Worm (Caenorhabditis elegans): ENCODE results near the gene Y70C5C.1.

- no peak for TF ChIP-seq T22C8.4 (GFP tag; IDR thresholded peaks at IDR 0.05)
- no peak for TF ChIP-seq tab-1 (GFP tag; IDR thresholded peaks at IDR 0.05)
- TF ChIP-seq cog-1 (tag; optimal IDR thresholded peaks at IDR 0.05), result no peak
- no peak for TF ChIP-seq ztf-29 (GFP tag; IDR thresholded peaks at IDR 0.05)
- TF ChIP-seq flt-1 (GFP tag; IDR thresholded peaks at IDR 0.05), result no peak
- TF ChIP-seq med-1 (GFP tag; optimal IDR thresholded peaks at IDR 0.05; ENCODE audit: insufficient read depth), result no peak
Observed at ce11 chrV:16723744-16724143, 23.7 kb downstream of the Y70C5C.1 start, which contains the start of gene nhr-112.

Measured in whole organism, midembryonic.